Fruit fly (Drosophila melanogaster): ENCODE measurements around the gene CG14817.
A peak's percentile ranks its signal among the peaks of the same experiment; 100 is the strongest.

DNA sequence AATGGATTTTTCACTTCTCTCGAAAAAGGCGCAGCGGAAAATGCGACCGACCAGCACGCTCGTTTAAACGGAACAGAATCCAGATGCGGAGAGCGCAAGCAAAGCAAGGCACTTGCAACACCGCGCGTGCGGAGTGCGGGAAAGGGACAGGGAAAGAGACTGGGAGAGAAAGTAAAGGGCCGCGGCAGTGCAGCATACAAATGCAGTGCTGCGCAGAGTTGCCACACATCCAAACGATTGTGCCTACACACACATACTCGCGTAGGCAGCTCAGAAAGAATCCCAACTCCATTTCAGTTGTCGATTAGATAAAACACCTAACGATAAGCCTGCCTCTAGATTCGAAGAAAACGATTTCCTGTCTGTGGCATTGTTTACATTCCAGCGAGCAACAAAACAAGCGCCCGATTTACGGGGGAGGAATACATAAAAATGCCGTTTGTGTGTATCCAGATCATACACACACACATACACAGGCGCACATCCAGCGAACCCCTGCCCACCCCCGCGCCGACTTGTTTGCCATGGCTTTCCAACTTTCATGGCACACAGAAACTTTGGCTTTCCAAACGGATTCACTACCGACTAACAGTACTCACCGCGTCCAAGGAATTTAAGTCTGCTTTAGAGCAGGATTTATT is 22.5 kb upstream of the CG14817 start:
- TF ChIP-seq Dfd (GFP tag; optimal IDR thresholded peaks at IDR 0.05) (no peak), Abd-B (GFP tag; optimal IDR thresholded peaks at IDR 0.05) (no peak), Dif (GFP tag; optimal IDR thresholded peaks at IDR 0.05; ENCODE audit: partially characterized antibody) (peak; percentile 35)

Measured in whole organism, wandering third instar larva.